Fruit fly (Drosophila melanogaster) whole organism, embryonic: ENCODE data around the gene Usp16-45.

Source experiments
- ATbp ChIP-seq: fragments of 200-800 bp; sonication (Bioruptor generic); optimal IDR thresholded peaks from 2 replicates; lab custom pipeline; 2017; ENCODE audit warnings: missing biosample characterization, mild to moderate bottlenecking, missing genetic modification characterization, missing genetic modification reagents
- Adf1 ChIP-seq: fragments of 200-800 bp; sonication (Bioruptor generic); IDR thresholded peaks from 2 replicates; pipeline ENCODE4 v1.3.6; 2022; ENCODE audit warnings: missing biosample characterization, missing genetic modification characterization
- BEAF-32 ChIP-seq: fragments of 200-800 bp; sonication (Bioruptor generic); optimal IDR thresholded peaks from 3 replicates; lab custom pipeline; 2017; ENCODE audit warnings: missing biosample characterization, missing genetic modification characterization, mild to moderate bottlenecking, moderate library complexity, missing genetic modification reagents
- Bgb ChIP-seq: fragments of 200-800 bp; sonication (Bioruptor generic); IDR thresholded peaks from 2 replicates; pipeline ENCODE4 v1.3.6; 2022; ENCODE audit warnings: missing biosample characterization, missing genetic modification characterization; ENCODE audit not compliant: partially characterized antibody
- CG11247 ChIP-seq: fragments of 200-800 bp; sonication (Bioruptor generic); IDR thresholded peaks from 2 replicates; pipeline ENCODE4 v1.3.6; 2022; ENCODE audit warnings: missing biosample characterization, missing genetic modification characterization
- CG11456 ChIP-seq: fragments of 200-800 bp; sonication (Bioruptor generic); IDR thresholded peaks from 3 replicates; pipeline ENCODE4 v1.3.6; 2022; ENCODE audit warnings: missing biosample characterization, missing genetic modification characterization
- CG12391 ChIP-seq: fragments of 200-800 bp; sonication (Bioruptor generic); optimal IDR thresholded peaks from 3 replicates; lab custom pipeline; 2018; ENCODE audit warnings: missing biosample characterization, mild to moderate bottlenecking, missing genetic modification characterization, moderate library complexity
- CG12942 ChIP-seq: fragments of 200-800 bp; sonication (Bioruptor generic); optimal IDR thresholded peaks from 3 replicates; lab custom pipeline; 2016; ENCODE audit warnings: missing biosample characterization, missing genetic modification characterization
- CG17186 ChIP-seq: fragments of 200-800 bp; sonication (Bioruptor generic); optimal IDR thresholded peaks from 3 replicates; lab custom pipeline; 2017; ENCODE audit warnings: missing biosample characterization, missing genetic modification reagents, missing genetic modification characterization
- CG30020 ChIP-seq: fragments of 200-800 bp; optimal IDR thresholded peaks from 2 replicates; lab custom pipeline; 2019; ENCODE audit warnings: missing biosample characterization, mild to moderate bottlenecking, missing genetic modification characterization, moderate library complexity
- CG8290 ChIP-seq, 3 experiments: fragments of 200-800 bp; sonication (Bioruptor generic); optimal IDR thresholded peaks; 2 replicates each; lab custom pipeline; 2016 to 2019; ENCODE audit warnings: missing biosample characterization in 3 of 3, missing genetic modification characterization in 3 of 3, mild to moderate bottlenecking in 2 of 3, moderate library complexity in 1 of 3
- CG8388 ChIP-seq: fragments of 200-800 bp; sonication (Bioruptor generic); optimal IDR thresholded peaks from 2 replicates; lab custom pipeline; 2019; ENCODE audit warnings: missing biosample characterization, mild to moderate bottlenecking, missing genetic modification characterization, moderate library complexity
- CG8765 ChIP-seq: fragments of 200-800 bp; sonication (Bioruptor generic); IDR thresholded peaks from 2 replicates; pipeline ENCODE4 v1.3.6; 2022; ENCODE audit warnings: missing biosample characterization, missing genetic modification characterization
- CrebB ChIP-seq: fragments of 200-800 bp; sonication (Bioruptor generic); optimal IDR thresholded peaks from 3 replicates; lab custom pipeline; 2018; ENCODE audit warnings: missing biosample characterization, mild to moderate bottlenecking, missing genetic modification characterization
- D ChIP-seq, 2 experiments: fragments of 200-800 bp in 1 of 2; fragments of >200 bp in 1 of 2; sonication (Bioruptor generic) in 1 of 2; optimal IDR thresholded peaks; 2 replicates in 1 of 2; 3 replicates in 1 of 2; lab custom pipeline; 2017; ENCODE audit warnings: mild to moderate bottlenecking in 1 of 2, missing biosample characterization in 1 of 2, missing genetic modification characterization in 1 of 2, missing genetic modification reagents in 1 of 2
- D19B ChIP-seq: fragments of 200-800 bp; sonication (Bioruptor generic); optimal IDR thresholded peaks from 2 replicates; lab custom pipeline; 2017; ENCODE audit warnings: missing biosample characterization, mild to moderate bottlenecking, missing genetic modification characterization
- Dp ChIP-seq: fragments of 200-800 bp; sonication (Bioruptor generic); optimal IDR thresholded peaks from 2 replicates; lab custom pipeline; 2018; ENCODE audit warnings: missing biosample characterization, mild to moderate bottlenecking, missing genetic modification characterization, moderate library complexity
- E2f1 ChIP-seq: fragments of 200-800 bp; sonication (Bioruptor generic); IDR thresholded peaks from 2 replicates; pipeline ENCODE4 v1.3.6; 2022; ENCODE audit warnings: missing biosample characterization, missing genetic modification characterization
- E2f2 ChIP-seq: fragments of 200-800 bp; sonication (Bioruptor generic); IDR thresholded peaks from 2 replicates; pipeline ENCODE4 v1.3.6; 2022; ENCODE audit warnings: missing biosample characterization, missing genetic modification characterization
- Fer2 ChIP-seq: fragments of 200-800 bp; sonication (Bioruptor generic); optimal IDR thresholded peaks from 2 replicates; lab custom pipeline; 2018; ENCODE audit warnings: missing biosample characterization, mild to moderate bottlenecking, missing genetic modification characterization, moderate library complexity
- Hsf ChIP-seq: fragments of 200-800 bp; sonication (Bioruptor generic); optimal IDR thresholded peaks from 3 replicates; lab custom pipeline; 2016; ENCODE audit warnings: missing biosample characterization, missing genetic modification characterization
- Jarid2 ChIP-seq: fragments of 200-800 bp; sonication (Bioruptor generic); optimal IDR thresholded peaks from 3 replicates; lab custom pipeline; 2017; ENCODE audit warnings: mild to moderate bottlenecking, missing biosample characterization, missing genetic modification reagents, missing genetic modification characterization
- Lhr ChIP-seq: fragments of 200-800 bp; sonication (Bioruptor generic); optimal IDR thresholded peaks from 3 replicates; lab custom pipeline; 2017; ENCODE audit warnings: mild to moderate bottlenecking, missing biosample characterization, missing genetic modification reagents, missing genetic modification characterization
- Neu2 ChIP-seq: fragments of 200-800 bp; sonication (Bioruptor generic); optimal IDR thresholded peaks from 3 replicates; lab custom pipeline; 2016; ENCODE audit warnings: missing biosample characterization, missing genetic modification characterization, borderline replicate concordance
- Optix ChIP-seq: fragments of 200-800 bp; sonication (Bioruptor generic); IDR thresholded peaks from 3 replicates; pipeline ENCODE4 v1.3.6; 2022; ENCODE audit warnings: missing biosample characterization, missing genetic modification characterization
- Rfx ChIP-seq: fragments of 200-800 bp; sonication (Bioruptor generic); IDR thresholded peaks from 2 replicates; pipeline ENCODE4 v1.3.6; 2022; ENCODE audit warnings: missing biosample characterization, missing genetic modification characterization
- Rx ChIP-seq: fragments of 200-800 bp; sonication (Bioruptor generic); IDR thresholded peaks from 2 replicates; pipeline ENCODE4 v1.3.6; 2022; ENCODE audit warnings: missing biosample characterization, missing genetic modification characterization
- Sin3A ChIP-seq: fragments of >200 bp; optimal IDR thresholded peaks from 2 replicates; lab custom pipeline; 2018
- Sry-δ ChIP-seq: fragments of 200-800 bp; sonication (Bioruptor generic); optimal IDR thresholded peaks from 2 replicates; lab custom pipeline; 2016; ENCODE audit warnings: missing biosample characterization, missing genetic modification characterization
- Taf1 ChIP-seq: fragments of 200-800 bp; sonication (Bioruptor generic); IDR thresholded peaks from 2 replicates; pipeline ENCODE4 v1.3.6; 2022; ENCODE audit warnings: missing biosample characterization, missing genetic modification characterization
- aop ChIP-seq: fragments of 200-800 bp; sonication (Bioruptor generic); IDR thresholded peaks from 2 replicates; pipeline ENCODE4 v1.3.6; 2022; ENCODE audit warnings: missing biosample characterization, missing genetic modification characterization
- en ChIP-seq: fragments of 200-800 bp; sonication (Bioruptor generic); optimal IDR thresholded peaks from 2 replicates; lab custom pipeline; 2016; ENCODE audit warnings: missing biosample characterization, missing genetic modification characterization
- hbn ChIP-seq: fragments of 200-800 bp; sonication (Bioruptor generic); IDR thresholded peaks from 2 replicates; pipeline ENCODE4 v1.3.6; 2022; ENCODE audit warnings: missing biosample characterization, missing genetic modification characterization; ENCODE audit not compliant: partially characterized antibody
- ind ChIP-seq: fragments of 200-800 bp; sonication (Bioruptor generic); optimal IDR thresholded peaks from 3 replicates; lab custom pipeline; 2016; ENCODE audit warnings: missing biosample characterization, missing genetic modification characterization
- kay ChIP-seq: fragments of 200-800 bp; sonication (Bioruptor generic); optimal IDR thresholded peaks from 2 replicates; lab custom pipeline; 2016; ENCODE audit warnings: missing biosample characterization, missing genetic modification characterization
- pan ChIP-seq, 4 experiments: fragments of >200 bp in 3 of 4; fragments of 200-800 bp in 1 of 4; sonication (Bioruptor generic) in 1 of 4; optimal IDR thresholded peaks in 3 of 4; IDR thresholded peaks in 1 of 4; 2 replicates each; pipeline versions ENCODE4 v1.3.6 to Lab custom; 2017 to 2022; ENCODE audit warnings: missing biosample characterization in 2 of 4, missing genetic modification characterization in 2 of 4, mixed read lengths in 1 of 4
- pfk ChIP-seq: fragments of 200-800 bp; sonication (Bioruptor generic); optimal IDR thresholded peaks from 2 replicates; lab custom pipeline; 2018; ENCODE audit warnings: missing biosample characterization, mild to moderate bottlenecking, missing genetic modification characterization, moderate library complexity
- scrt ChIP-seq: fragments of 200-800 bp; sonication (Bioruptor generic); optimal IDR thresholded peaks from 2 replicates; lab custom pipeline; 2018; ENCODE audit warnings: missing biosample characterization, mild to moderate bottlenecking, missing genetic modification characterization, moderate library complexity
- seq ChIP-seq: fragments of 200-800 bp; sonication (Bioruptor generic); IDR thresholded peaks from 2 replicates; pipeline ENCODE4 v1.3.6; 2022; ENCODE audit warnings: missing biosample characterization, missing genetic modification characterization
- shn ChIP-seq: fragments of 200-800 bp; sonication (Bioruptor generic); optimal IDR thresholded peaks from 3 replicates; lab custom pipeline; 2016; ENCODE audit warnings: missing biosample characterization, missing genetic modification characterization
- slp2 ChIP-seq: fragments of 200-800 bp; sonication (Bioruptor generic); optimal IDR thresholded peaks from 2 replicates; lab custom pipeline; 2016; ENCODE audit warnings: missing biosample characterization, missing genetic modification characterization
- sna ChIP-seq: fragments of 200-800 bp; sonication (Bioruptor generic); IDR thresholded peaks from 2 replicates; pipeline ENCODE4 v1.3.6; 2022; ENCODE audit warnings: missing biosample characterization, missing genetic modification characterization; ENCODE audit not compliant: partially characterized antibody
- vfl ChIP-seq: fragments of 200-800 bp; sonication (Bioruptor generic); optimal IDR thresholded peaks from 2 replicates; lab custom pipeline; 2016; ENCODE audit warnings: missing biosample characterization, missing genetic modification characterization
- vvl ChIP-seq: fragments of 200-800 bp; sonication (Bioruptor generic); IDR thresholded peaks from 2 replicates; pipeline ENCODE4 v1.3.6; 2022; ENCODE audit warnings: missing biosample characterization, missing genetic modification characterization
- yki ChIP-seq: fragments of >200 bp; optimal IDR thresholded peaks from 3 replicates; lab custom pipeline; 2018
- z ChIP-seq: fragments of 200-800 bp; sonication (Bioruptor generic); IDR thresholded peaks from 3 replicates; pipeline ENCODE4 v1.3.6; 2022; ENCODE audit warnings: missing biosample characterization, missing genetic modification characterization
- zen2 ChIP-seq: fragments of 200-800 bp; sonication (Bioruptor generic); IDR thresholded peaks from 3 replicates; pipeline ENCODE4 v1.3.6; 2022; ENCODE audit warnings: missing biosample characterization, missing genetic modification characterization; ENCODE audit not compliant: partially characterized antibody
- zfh1 ChIP-seq: fragments of 200-800 bp; sonication (Bioruptor generic); IDR thresholded peaks from 3 replicates; pipeline ENCODE4 v1.3.6; 2022; ENCODE audit warnings: missing biosample characterization, missing genetic modification characterization
- zfh2 ChIP-seq: fragments of 200-800 bp; sonication (Bioruptor generic); optimal IDR thresholded peaks from 2 replicates; lab custom pipeline; 2016; ENCODE audit warnings: missing biosample characterization, missing genetic modification characterization

Usp16-45 gene

dm6 chrX:5420568-5421019 is 739 bp upstream of the Usp16-45 start, which contains the start of gene spoon (continued):
- TF ChIP-seq CG8290 (GFP tag; optimal IDR thresholded peaks at IDR 0.05; lab: Kevin White, UChicago) (no peak), CG8290 (tag; optimal IDR thresholded peaks at IDR 0.05; lab: Kevin White, UChicago) (peak in 1 of 2 experiments; percentile 66), ATbp (GFP tag; lab: Kevin White, UChicago) (no peak), CG11247 (GFP tag; lab: Robert Waterston, UW) (peak; percentile 55), CG8765 (GFP tag; lab: Robert Waterston, UW) (no peak), vvl (GFP tag; lab: Robert Waterston, UW) (peak; percentile 39; the same call in 1 of the 2 replicates), en (no peak), Bgb (GFP tag; lab: Robert Waterston, UW) (peak; percentile 96), Sry-δ (GFP tag; lab: Kevin White, UChicago) (peak; percentile 88), CG8388 (no peak), CG12391 (tag; lab: Kevin White, UChicago) (no peak), scrt (GFP tag; lab: Kevin White, UChicago) (no peak), CG12942 (GFP tag; lab: Kevin White, UChicago) (peak; percentile 5), sna (GFP tag; lab: Robert Waterston, UW) (peak; percentile 82), z (GFP tag; lab: Robert Waterston, UW) (no peak), ind (peak; percentile 29), Lhr (peak; percentile 47), Sin3A (lab: Kevin White, UChicago) (peak; percentile 94), Rfx (GFP tag; lab: Robert Waterston, UW) (peak; percentile 73), yki (lab: Kevin White, UChicago) (no peak), CG17186 (GFP tag; lab: Kevin White, UChicago) (peak; percentile 85), Adf1 (GFP tag; lab: Robert Waterston, UW) (peak; percentile 22; the same call in 1 of the 2 replicates), Rx (GFP tag; lab: Robert Waterston, UW) (0 out of 2 replicates have a peak, but pooled peaks have one; percentile 27), kay (no peak), CG30020 (no peak), seq (no peak), aop (GFP tag; lab: Robert Waterston, UW) (no peak), slp2 (GFP tag; lab: Kevin White, UChicago) (no peak), pan (optimal IDR thresholded peaks at IDR 0.05; lab: Kevin White, UChicago) (no peak), pan (GFP tag; optimal IDR thresholded peaks at IDR 0.05 in 1 of 2, IDR thresholded peaks at IDR 0.05 in 1 of 2) (peak in 1 of 2 experiments; percentile 7), zfh1 (GFP tag; lab: Robert Waterston, UW) (peak; percentile 34; the same call in 1 of the 3 replicates), CG11456 (GFP tag; lab: Robert Waterston, UW) (peak; percentile 78; the same call in 2 of the 3 replicates), D19B (GFP tag; lab: Kevin White, UChicago) (no peak), shn (GFP tag; lab: Kevin White, UChicago) (peak; percentile 32), Hsf (GFP tag; lab: Kevin White, UChicago) (peak; percentile 31), vfl (GFP tag; lab: Kevin White, UChicago) (peak; percentile 16), hbn (GFP tag; lab: Robert Waterston, UW) (peak; percentile 85), Optix (GFP tag; lab: Robert Waterston, UW) (no peak), E2f1 (GFP tag; lab: Robert Waterston, UW) (no peak), Jarid2 (GFP tag; lab: Kevin White, UChicago) (no peak), BEAF-32 (GFP tag; lab: Kevin White, UChicago) (peak; percentile 96), zen2 (GFP tag; lab: Robert Waterston, UW) (peak; percentile 92), E2f2 (GFP tag; lab: Robert Waterston, UW) (peak; percentile 48), CrebB (tag; lab: Kevin White, UChicago) (no peak), zfh2 (GFP tag; lab: Kevin White, UChicago) (peak; percentile 70), D (optimal IDR thresholded peaks at IDR 0.05; lab: Kevin White, UChicago) (no peak), D (GFP tag; optimal IDR thresholded peaks at IDR 0.05; lab: Kevin White, UChicago) (no peak), pfk (GFP tag; lab: Kevin White, UChicago) (no peak), Taf1 (GFP tag; lab: Robert Waterston, UW) (no peak), Neu2 (no peak), Fer2 (tag; lab: Kevin White, UChicago) (no peak), Dp (GFP tag; lab: Kevin White, UChicago) (peak; percentile 16)
